Fruit fly (Drosophila melanogaster): ENCODE data around the gene CG10555.
A peak's percentile ranks its signal among the peaks of the same experiment; 100 is the strongest.

CG10555 gene

dm6 chrX:8411532-8411960 is 12.8 kb downstream of the CG10555 start, which contains the start of gene lawc (continued):
- TF ChIP-seq CG9727 (GFP tag; optimal IDR thresholded peaks at IDR 0.05) (peak; percentile 7), CG4617 (GFP tag; optimal IDR thresholded peaks at IDR 0.05; ENCODE audit: borderline replicate concordance) (no peak), Abd-B (GFP tag; optimal IDR thresholded peaks at IDR 0.05) (no peak), CkIIα-i1 (GFP tag; IDR thresholded peaks at IDR 0.05) (no peak), zfh2 (GFP tag; optimal IDR thresholded peaks at IDR 0.05) (no peak), CrebB (tag; optimal IDR thresholded peaks at IDR 0.05) (peak; percentile 81), tin (GFP tag; optimal IDR thresholded peaks at IDR 0.05) (peak; percentile 10), NC2β (GFP tag; optimal IDR thresholded peaks at IDR 0.05) (peak; percentile 12), CG1602 (GFP tag; optimal IDR thresholded peaks at IDR 0.05) (no peak), lbe (GFP tag; optimal IDR thresholded peaks at IDR 0.05) (peak; percentile 63), Stat92E (GFP tag; optimal IDR thresholded peaks at IDR 0.05) (peak in 1 of 3 experiments; percentile 36), Deaf1 (tag; optimal IDR thresholded peaks at IDR 0.05) (peak; percentile 68), odd (GFP tag; optimal IDR thresholded peaks at IDR 0.05) (peak; percentile 59), CG31441 (GFP tag; IDR thresholded peaks at IDR 0.05) (no peak), CG11085 (GFP tag; IDR thresholded peaks at IDR 0.05) (peak; percentile 43; the same call in 1 of the 2 replicates), CG10147 (GFP tag; optimal IDR thresholded peaks at IDR 0.05) (peak; percentile 72), unc-4 (GFP tag; IDR thresholded peaks at IDR 0.05; ENCODE audit: partially characterized antibody) (peak; percentile 38; the same call in 1 of the 2 replicates), CG17912 (GFP tag; optimal IDR thresholded peaks at IDR 0.05) (no peak), chm (GFP tag; IDR thresholded peaks at IDR 0.05) (peak; percentile 94), pzg (GFP tag; optimal IDR thresholded peaks at IDR 0.05) (peak; percentile 12), Kr (GFP tag; optimal IDR thresholded peaks at IDR 0.05) (no peak), CG4820 (GFP tag; optimal IDR thresholded peaks at IDR 0.05) (no peak), CG6683 (GFP tag; optimal IDR thresholded peaks at IDR 0.05) (peak; percentile 41), Gsc (GFP tag; IDR thresholded peaks at IDR 0.05) (no peak), tap (tag; optimal IDR thresholded peaks at IDR 0.05) (peak; percentile 7), CG12299 (tag; optimal IDR thresholded peaks at IDR 0.05) (peak; percentile 44), Drgx (GFP tag; IDR thresholded peaks at IDR 0.05) (peak; percentile 86), maf-S (GFP tag; optimal IDR thresholded peaks at IDR 0.05) (no peak), CG10462 (GFP tag; optimal IDR thresholded peaks at IDR 0.05) (no peak), CG4360 (GFP tag; IDR thresholded peaks at IDR 0.05) (no peak), CG14014 (GFP tag; IDR thresholded peaks at IDR 0.05) (peak; percentile 60; the same call in 1 of the 2 replicates), salm (tag; optimal IDR thresholded peaks at IDR 0.05) (peak; percentile 13), ara (GFP tag; IDR thresholded peaks at IDR 0.05) (no peak), Rx (GFP tag; IDR thresholded peaks at IDR 0.05) (no peak), wdn (GFP tag; IDR thresholded peaks at IDR 0.05) (peak; percentile 50; the same call in 1 of the 2 replicates), CG8359 (GFP tag; optimal IDR thresholded peaks at IDR 0.05; ENCODE audit: borderline replicate concordance) (peak; percentile 27), Taf1 (GFP tag; IDR thresholded peaks at IDR 0.05) (peak; percentile 29; the same call in 1 of the 2 replicates), CG6765 (GFP tag; optimal IDR thresholded peaks at IDR 0.05) (peak; percentile 84), CG13775 (GFP tag; optimal IDR thresholded peaks at IDR 0.05) (peak; percentile 31), CG1603 (tag; optimal IDR thresholded peaks at IDR 0.05) (peak; percentile 30), her (GFP tag; optimal IDR thresholded peaks at IDR 0.05) (peak; percentile 20), CG8924 (tag; optimal IDR thresholded peaks at IDR 0.05) (peak; percentile 54), CG3163 (GFP tag; optimal IDR thresholded peaks at IDR 0.05) (no peak), CG8290 (GFP tag; optimal IDR thresholded peaks at IDR 0.05) (no peak), CG8290 (tag; optimal IDR thresholded peaks at IDR 0.05) (peak in 1 of 2 experiments; percentile 85), CG11695 (GFP tag; IDR thresholded peaks at IDR 0.05) (0 out of 3 replicates have a peak, but pooled peaks have one; percentile 66), CG34224 (GFP tag; IDR thresholded peaks at IDR 0.05; ENCODE audit: partially characterized antibody) (peak; percentile 44), sug (tag; optimal IDR thresholded peaks at IDR 0.05) (peak; percentile 32), yki (optimal IDR thresholded peaks at IDR 0.05) (no peak), Hey (tag; optimal IDR thresholded peaks at IDR 0.05) (peak; percentile 16), CG2116 (GFP tag; optimal IDR thresholded peaks at IDR 0.05) (no peak)
